Worm (Caenorhabditis elegans) whole organism, midembryonic: ENCODE data around the gene cld-9.

ENCODE experiments used
- T22C8.4 ChIP-seq: fragments of 200-800 bp; sonication (Bioruptor generic); IDR thresholded peaks from 2 replicates; pipeline ENCODE4 v1.3.6; 2022; ENCODE audit warnings: missing genetic modification characterization, missing compliant biosample characterization
- cog-1 ChIP-seq: sonication (generic microtip); optimal IDR thresholded peaks from 2 replicates; lab custom pipeline; 2016; ENCODE audit warnings: missing genetic modification characterization, missing compliant biosample characterization
- flt-1 ChIP-seq: fragments of 200-800 bp; sonication (Bioruptor generic); IDR thresholded peaks from 2 replicates; pipeline ENCODE4 v1.3.6; 2022; ENCODE audit warnings: missing genetic modification characterization, missing compliant biosample characterization
- klf-2 ChIP-seq: fragments of 200-800 bp; sonication (Bioruptor generic); conservative IDR thresholded peaks from 2 replicates; pipeline ENCODE4 v1.3.6; 2022; ENCODE audit warnings: missing genetic modification reagents, missing genetic modification characterization, missing compliant biosample characterization
- med-1 ChIP-seq: sonication (generic microtip); optimal IDR thresholded peaks from 2 replicates; lab custom pipeline; 2017; ENCODE audit warnings: missing genetic modification characterization, mild to moderate bottlenecking, missing compliant biosample characterization, antibody characterized with exemption, missing genetic modification reagents; ENCODE audit not compliant: insufficient read depth
- ref-1 ChIP-seq: fragments of 200-800 bp; sonication (Bioruptor generic); conservative IDR thresholded peaks from 2 replicates; pipeline ENCODE4 v1.3.6; 2022; ENCODE audit warnings: missing genetic modification reagents, missing genetic modification characterization, missing compliant biosample characterization
- tab-1 ChIP-seq: fragments of 200-800 bp; sonication (Bioruptor generic); IDR thresholded peaks from 2 replicates; pipeline ENCODE4 v1.3.6; 2022; ENCODE audit warnings: missing genetic modification characterization, missing compliant biosample characterization
- ztf-23 ChIP-seq: fragments of 200-800 bp; sonication (Bioruptor generic); IDR thresholded peaks from 2 replicates; pipeline ENCODE4 v1.3.6; 2022; ENCODE audit warnings: missing genetic modification reagents, missing genetic modification characterization, missing compliant biosample characterization
- ztf-29 ChIP-seq: fragments of 200-800 bp; sonication (Bioruptor generic); IDR thresholded peaks from 2 replicates; pipeline ENCODE4 v1.3.6; 2022; ENCODE audit warnings: missing genetic modification reagents, missing genetic modification characterization, missing compliant biosample characterization

cld-9 gene

DNA sequence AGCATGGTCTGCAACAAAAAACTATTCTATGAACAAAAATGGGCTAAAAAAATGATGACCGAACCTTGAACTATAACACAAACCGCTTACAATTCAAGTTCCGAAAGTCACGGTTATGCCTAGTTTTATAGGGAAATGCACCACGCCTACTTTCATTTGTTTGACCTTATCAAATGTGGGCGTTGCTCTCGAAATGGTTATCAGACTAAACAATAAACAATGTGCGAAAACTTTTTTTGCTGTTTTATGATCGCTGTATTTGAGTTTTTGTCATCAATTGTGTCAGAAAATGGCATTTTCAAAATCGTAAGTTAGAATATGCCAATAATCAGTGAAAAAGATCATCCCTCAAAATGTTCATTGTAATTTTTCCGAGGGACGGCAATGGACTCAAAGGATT, 15.5 kb downstream of the cld-9 start, which contains the start of gene F35E12.6:
Gene F35E12.6, minus strand, starts transcription at position 101 of the 400 bp plus-strand sequence.
- TF ChIP-seq klf-2 (GFP tag; lab: Robert Waterston, UW) = no peak
- TF ChIP-seq cog-1 (tag; lab: Kevin White, UChicago) = no peak
- TF ChIP-seq flt-1 (GFP tag; lab: Robert Waterston, UW) = no peak
- no peak for TF ChIP-seq tab-1 (GFP tag; lab: Robert Waterston, UW)
- TF ChIP-seq ztf-29 (GFP tag; lab: Robert Waterston, UW) = no peak
- no peak for TF ChIP-seq T22C8.4
- TF ChIP-seq ref-1 = no peak
- no peak for TF ChIP-seq med-1
- TF ChIP-seq ztf-23 (GFP tag; lab: Robert Waterston, UW) = no peak

DNA sequence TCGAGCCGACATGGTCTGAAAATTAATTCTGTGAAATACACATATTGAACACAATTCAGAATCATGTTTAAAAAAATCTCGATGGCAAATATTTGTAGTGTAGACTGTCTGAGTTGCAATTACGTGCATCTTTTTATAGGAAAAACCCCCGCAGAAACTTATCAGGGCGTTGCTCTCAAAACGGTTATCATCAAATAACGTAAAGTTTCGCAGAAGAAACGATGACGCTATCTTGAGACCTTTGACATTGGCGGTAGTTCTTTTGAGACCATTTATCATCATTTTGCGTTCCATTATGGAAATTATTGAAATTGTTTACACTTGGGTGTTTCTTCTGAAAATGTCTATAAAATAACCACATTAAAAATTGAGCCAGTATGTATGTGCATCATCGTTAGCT, 20.9 kb downstream of the cld-9 start, which contains the start of gene dct-17:
Gene dct-17, minus strand, starts transcription at position 23 of the 400 bp plus-strand sequence.
- no peak for TF ChIP-seq ztf-29 (GFP tag; lab: Robert Waterston, UW)
- TF ChIP-seq med-1 = no peak
- TF ChIP-seq T22C8.4 = no peak
- TF ChIP-seq flt-1 (GFP tag; lab: Robert Waterston, UW) = no peak
- no peak for TF ChIP-seq ztf-23 (GFP tag; lab: Robert Waterston, UW)
- no peak for TF ChIP-seq cog-1 (tag; lab: Kevin White, UChicago)

DNA sequence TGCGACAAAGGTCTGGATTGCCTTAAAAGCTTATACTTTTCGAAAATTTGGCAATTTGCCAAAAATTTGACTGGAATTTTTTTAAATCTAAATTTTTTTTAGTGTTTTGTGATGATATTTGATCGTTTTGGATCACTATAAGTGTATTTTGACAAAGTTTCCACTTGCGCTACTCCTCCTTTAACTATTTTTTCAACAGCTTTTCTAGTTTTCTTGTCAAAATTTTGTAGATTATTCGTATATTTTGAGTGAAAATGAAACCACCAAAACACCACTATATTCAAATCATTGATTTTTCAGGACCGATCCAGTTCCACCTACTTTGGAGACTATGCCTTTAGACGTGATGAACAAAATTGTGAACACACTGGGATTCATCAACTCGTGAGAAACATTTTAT, 26.1 kb downstream of the cld-9 start, which contains the start of gene fbxa-181:
Gene fbxa-181, plus strand, starts transcription at position 301 of the 400 bp plus-strand sequence.
- TF ChIP-seq T22C8.4 (no peak), ztf-29 (GFP tag; lab: Robert Waterston, UW) (no peak), med-1 (no peak)

DNA sequence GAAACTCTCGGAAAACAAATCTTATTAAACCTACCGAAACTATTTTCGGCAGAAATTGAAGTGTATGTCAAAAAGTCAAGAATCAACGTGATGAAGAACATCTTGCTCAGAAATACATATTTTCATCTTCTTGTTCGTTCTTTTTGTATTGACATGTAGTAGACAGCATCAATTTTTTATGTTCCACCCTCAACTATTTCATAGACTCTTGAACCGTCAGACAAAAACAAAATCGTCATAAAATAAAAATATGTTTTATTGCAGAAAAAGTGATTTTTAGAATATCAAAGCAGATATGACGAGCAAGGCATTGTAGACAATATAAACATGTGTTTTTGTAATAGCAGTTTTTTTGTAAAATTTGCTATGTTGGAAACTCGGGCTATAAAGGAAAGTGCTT, 26.9 kb downstream of the cld-9 start, which contains the start of gene F35E12.2:
Gene F35E12.2, minus strand, starts transcription at position 101 of the 400 bp plus-strand sequence.
- TF ChIP-seq ztf-29 (GFP tag; lab: Robert Waterston, UW) = no peak
- TF ChIP-seq tab-1 (GFP tag; lab: Robert Waterston, UW) = no peak
- no peak for TF ChIP-seq klf-2 (GFP tag; lab: Robert Waterston, UW)
- no peak for TF ChIP-seq flt-1 (GFP tag; lab: Robert Waterston, UW)
- TF ChIP-seq ref-1 = no peak

DNA sequence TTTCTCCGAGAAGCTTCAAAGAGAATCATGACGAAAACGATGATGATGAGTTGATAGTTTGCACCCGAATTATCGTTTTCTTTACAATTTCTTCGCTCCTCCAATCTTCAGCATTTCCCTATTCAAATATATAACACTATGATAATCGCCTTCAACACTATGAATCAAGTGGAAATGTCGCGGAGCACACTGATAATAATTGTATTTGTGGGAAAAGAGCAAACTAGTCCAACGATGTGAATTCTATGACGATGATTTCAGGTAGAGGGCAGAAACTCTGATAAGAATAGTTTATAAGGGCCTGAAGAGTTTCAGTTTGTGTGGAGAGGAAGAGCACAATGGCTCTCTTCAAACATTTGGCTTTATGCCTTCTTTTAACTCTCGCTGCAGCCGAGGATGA, 35.2 kb downstream of the cld-9 start, which contains the start of gene T01D3.6:
Gene T01D3.6, plus strand, starts transcription at position 294 of the 400 bp plus-strand sequence.
- TF ChIP-seq ref-1 = no peak
- TF ChIP-seq tab-1 (GFP tag; lab: Robert Waterston, UW) = no peak

DNA sequence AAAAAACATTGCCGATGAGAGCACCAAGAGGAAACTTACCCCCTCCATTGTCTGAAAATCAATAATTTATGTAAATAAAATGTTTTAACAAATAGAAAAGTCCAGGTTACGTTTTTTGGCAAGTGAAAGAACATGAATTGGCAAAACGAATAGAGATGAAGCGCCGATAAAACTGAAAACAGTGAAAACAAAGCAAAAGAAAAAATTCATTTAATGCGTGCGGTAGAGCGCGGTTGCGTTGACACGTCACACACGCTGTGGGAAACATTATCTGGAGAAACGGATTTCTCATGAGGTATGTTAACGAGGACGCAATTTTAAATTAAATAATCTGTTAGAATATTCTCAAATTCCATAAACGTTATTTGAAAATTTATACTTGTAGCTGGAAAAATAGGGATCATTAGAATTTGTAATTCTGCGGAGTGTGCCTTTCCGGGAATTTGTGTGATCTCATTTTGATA, 36.4 kb downstream of the cld-9 start, which contains the start of gene zipt-9:
Gene zipt-9, minus strand, starts transcription at position 51 of the 464 bp plus-strand sequence.
- TF ChIP-seq cog-1 (tag; lab: Kevin White, UChicago) (peak; percentile 70), T22C8.4 (0 out of 2 replicates have a peak, but pooled peaks have one; percentile 33), ztf-23 (GFP tag; lab: Robert Waterston, UW) (peak; percentile 77; the same call in 1 of the 2 replicates), flt-1 (GFP tag; lab: Robert Waterston, UW) (no peak; the same call in 1 of the 2 replicates), ztf-29 (GFP tag; lab: Robert Waterston, UW) (no peak), klf-2 (GFP tag; lab: Robert Waterston, UW) (0 out of 2 replicates have a peak, but pooled peaks have one; percentile 68)

DNA sequence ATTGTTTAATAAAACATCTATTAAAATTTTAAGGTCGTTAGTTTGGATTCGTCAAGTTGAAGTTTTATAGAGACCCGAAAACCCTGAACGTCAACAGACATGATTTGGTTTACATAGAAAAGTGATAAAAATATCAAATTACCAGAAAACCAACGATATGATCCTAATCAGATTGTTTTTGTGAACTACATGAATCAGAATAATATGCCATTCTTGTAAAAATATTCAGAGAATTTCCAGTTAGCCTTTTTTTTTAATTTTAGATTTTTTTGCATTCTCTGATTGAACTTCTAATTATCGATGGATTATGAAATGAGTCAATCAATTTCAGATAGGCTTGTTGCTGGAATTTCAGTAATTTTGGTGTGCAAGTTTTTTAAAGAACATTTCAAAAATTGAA, 40.6 kb downstream of the cld-9 start, which contains the start of gene srx-96:
Gene srx-96, plus strand, starts transcription at position 301 of the 400 bp plus-strand sequence.
- TF ChIP-seq ztf-23 (GFP tag; lab: Robert Waterston, UW) (no peak), med-1 (no peak), ztf-29 (GFP tag; lab: Robert Waterston, UW) (no peak), klf-2 (GFP tag; lab: Robert Waterston, UW) (no peak), tab-1 (GFP tag; lab: Robert Waterston, UW) (no peak), T22C8.4 (no peak), cog-1 (tag; lab: Kevin White, UChicago) (no peak), ref-1 (no peak), flt-1 (GFP tag; lab: Robert Waterston, UW) (no peak)

DNA sequence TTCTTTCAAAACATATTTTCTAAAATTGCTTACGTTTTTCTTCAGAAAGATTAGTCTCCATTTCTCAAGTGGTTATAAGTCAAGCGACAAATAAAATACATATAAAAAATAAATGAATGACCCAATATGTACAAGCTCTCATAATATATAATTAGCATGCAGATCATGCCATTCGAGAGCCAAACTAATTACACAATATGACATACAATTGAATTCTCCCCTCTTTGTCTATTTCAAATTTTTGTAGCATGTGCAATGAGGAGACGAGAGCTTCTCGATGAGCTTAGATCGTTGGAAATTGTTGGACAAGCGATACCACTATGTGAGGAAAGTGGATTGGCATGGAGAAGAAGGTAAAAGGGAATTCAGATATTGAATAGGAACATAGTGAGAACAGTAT, 44.4 kb downstream of the cld-9 start, which contains the start of gene hlh-34:
Gene hlh-34, minus strand, starts transcription at position 101 of the 400 bp plus-strand sequence.
- TF ChIP-seq cog-1 (tag; lab: Kevin White, UChicago) (no peak), klf-2 (GFP tag; lab: Robert Waterston, UW) (no peak), med-1 (no peak), flt-1 (GFP tag; lab: Robert Waterston, UW) (no peak), T22C8.4 (no peak), tab-1 (GFP tag; lab: Robert Waterston, UW) (no peak), ref-1 (no peak), ztf-29 (GFP tag; lab: Robert Waterston, UW) (no peak), ztf-23 (GFP tag; lab: Robert Waterston, UW) (no peak)

DNA sequence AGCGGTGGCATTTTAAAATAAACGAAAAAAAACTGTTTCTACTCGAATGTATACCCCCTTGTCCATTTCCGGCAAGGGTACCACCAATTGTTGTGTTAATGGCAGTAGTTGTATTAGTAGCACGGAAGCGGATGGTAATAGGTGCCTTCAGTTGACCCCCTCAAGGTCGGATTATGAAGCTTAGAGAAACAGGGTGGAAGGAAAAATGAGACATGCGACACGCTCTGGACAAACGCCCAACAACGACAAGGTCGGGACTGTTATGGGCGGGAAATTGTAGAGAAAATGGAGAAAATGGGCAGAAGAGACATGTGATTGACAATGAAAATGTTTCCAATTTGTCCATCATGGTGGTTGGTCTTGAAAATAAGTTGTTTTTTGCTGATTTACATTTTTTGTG, 47.7 kb downstream of the cld-9 start, which contains the start of gene T01D3.3:
Gene T01D3.3, plus strand, starts transcription at position 312 of the 400 bp plus-strand sequence.
- TF ChIP-seq med-1 = no peak
- no peak for TF ChIP-seq flt-1 (GFP tag; lab: Robert Waterston, UW)
- no peak for TF ChIP-seq ztf-23 (GFP tag; lab: Robert Waterston, UW)
